Fruit fly (Drosophila melanogaster) whole organism, embryonic: ENCODE measurements around the gene CG15423.
A peak's percentile ranks its signal among the peaks of the same experiment; 100 is the strongest.

Source experiments
- CG11696 ChIP-seq: fragments of 200-800 bp; sonication (Bioruptor generic); IDR thresholded peaks from 2 replicates; pipeline ENCODE4 v1.3.6; 2022; ENCODE audit warnings: missing biosample characterization, missing genetic modification characterization
- CG12391 ChIP-seq: fragments of 200-800 bp; sonication (Bioruptor generic); optimal IDR thresholded peaks from 3 replicates; lab custom pipeline; 2018; ENCODE audit warnings: missing biosample characterization, mild to moderate bottlenecking, missing genetic modification characterization, moderate library complexity
- CG9727 ChIP-seq: fragments of 200-800 bp; sonication (Bioruptor generic); optimal IDR thresholded peaks from 3 replicates; lab custom pipeline; 2017; ENCODE audit warnings: missing biosample characterization, mild to moderate bottlenecking, missing genetic modification characterization
- ems ChIP-seq: fragments of 200-800 bp; sonication (Bioruptor generic); optimal IDR thresholded peaks from 3 replicates; lab custom pipeline; 2016; ENCODE audit warnings: missing biosample characterization, missing genetic modification characterization
- gem ChIP-seq: fragments of 200-800 bp; sonication (Bioruptor generic); optimal IDR thresholded peaks from 2 replicates; lab custom pipeline; 2019; ENCODE audit warnings: missing biosample characterization, mild to moderate bottlenecking, missing genetic modification characterization, moderate library complexity
- lola ChIP-seq, 3 experiments: fragments of >200 bp in 2 of 3; fragments of 200-800 bp in 1 of 3; sonication (Bioruptor generic) in 1 of 3; optimal IDR thresholded peaks; 2 replicates each; lab custom pipeline; 2017 to 2019; ENCODE audit warnings: missing biosample characterization in 3 of 3, missing genetic modification characterization in 3 of 3, mild to moderate bottlenecking in 1 of 3, moderate library complexity in 1 of 3
- phol ChIP-seq: fragments of 200-800 bp; sonication (Bioruptor generic); optimal IDR thresholded peaks from 3 replicates; lab custom pipeline; 2018; ENCODE audit warnings: missing biosample characterization, mild to moderate bottlenecking, missing genetic modification characterization, moderate library complexity
- tx ChIP-seq: fragments of 200-800 bp; sonication (Bioruptor generic); optimal IDR thresholded peaks from 2 replicates; lab custom pipeline; 2016; ENCODE audit warnings: missing biosample characterization, missing genetic modification characterization

CG15423 gene

DNA sequence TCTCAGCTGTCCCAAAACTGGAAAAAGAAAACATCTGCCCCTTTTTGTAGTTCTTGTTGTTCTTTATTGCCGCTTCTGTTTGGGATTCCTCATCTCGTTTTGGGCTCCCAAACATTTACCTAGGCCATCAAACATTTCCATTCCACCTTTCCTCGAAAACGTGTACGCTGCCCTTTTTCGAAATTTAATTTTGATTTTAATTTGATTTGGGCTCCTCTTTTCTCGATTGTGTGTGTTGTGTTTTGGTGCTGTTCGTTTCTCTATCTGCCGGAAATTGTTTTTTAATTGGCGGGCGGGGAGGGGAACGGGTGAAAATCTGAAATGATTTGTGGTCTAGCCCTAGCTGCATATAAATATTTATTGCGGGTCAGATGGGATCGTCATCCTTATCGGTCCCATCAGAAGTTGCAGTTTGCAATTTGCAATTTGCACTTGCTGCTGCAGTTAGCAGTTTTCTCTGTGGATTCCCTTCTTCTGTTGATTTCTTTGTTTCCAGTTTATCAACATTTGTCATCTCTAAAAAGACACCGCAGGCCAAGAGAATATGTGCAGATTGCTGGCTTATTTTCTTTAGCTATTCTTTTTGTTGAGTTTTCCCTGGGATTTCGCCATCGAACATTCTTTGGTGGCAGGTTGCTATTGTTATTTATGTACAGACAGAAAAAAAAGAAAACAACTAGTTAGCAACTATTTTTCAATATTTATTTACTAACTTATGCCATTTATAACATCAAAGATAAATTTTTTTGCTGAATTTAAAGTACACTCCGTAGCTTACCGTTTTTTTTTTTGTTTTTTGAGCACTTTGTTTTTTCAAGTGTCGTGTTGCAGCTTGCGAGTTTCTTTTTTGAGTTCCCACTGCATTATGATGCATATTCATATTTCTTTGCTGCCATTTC is 49.3 kb downstream of the CG15423 start (continued):
- TF ChIP-seq CG9727 (GFP tag; lab: Kevin White, UChicago), result peak; percentile 65
- TF ChIP-seq tx (GFP tag; lab: Kevin White, UChicago), result no peak
- TF ChIP-seq phol (tag; lab: Kevin White, UChicago), result peak; percentile 51
- TF ChIP-seq CG11696 (GFP tag; lab: Robert Waterston, UW), result peak; percentile 78
- peak in 1 of 3 experiments; percentile 37 for TF ChIP-seq lola (GFP tag; optimal IDR thresholded peaks at IDR 0.05; lab: Kevin White, UChicago)
- TF ChIP-seq gem (tag; lab: Kevin White, UChicago), result peak; percentile 65
- TF ChIP-seq ems (GFP tag; lab: Kevin White, UChicago), result no peak
- peak; percentile 50 for TF ChIP-seq CG12391
